Fruit fly (Drosophila melanogaster) whole organism, wandering third instar larva: ENCODE results near the gene CG33299.

ENCODE experiments used
- Abd-B ChIP-seq: fragments of >200 bp; optimal IDR thresholded peaks from 2 replicates; lab custom pipeline; 2017; ENCODE audit warnings: missing biosample characterization, missing genetic modification characterization
- CG32264 ChIP-seq: fragments of 200-800 bp; sonication (Bioruptor generic); optimal IDR thresholded peaks from 2 replicates; lab custom pipeline; 2016; ENCODE audit warnings: missing biosample characterization, missing genetic modification characterization
- CG9705 ChIP-seq: fragments of 200-800 bp; sonication (Bioruptor generic); optimal IDR thresholded peaks from 2 replicates; lab custom pipeline; 2018; ENCODE audit warnings: missing biosample characterization, mild to moderate bottlenecking, missing genetic modification characterization
- CrebA ChIP-seq: fragments of 200-800 bp; sonication (Bioruptor generic); optimal IDR thresholded peaks from 2 replicates; lab custom pipeline; 2016; ENCODE audit warnings: missing biosample characterization, mild to moderate bottlenecking, missing genetic modification characterization, borderline replicate concordance
- Dfd ChIP-seq: fragments of >200 bp; optimal IDR thresholded peaks from 2 replicates; lab custom pipeline; 2017; ENCODE audit warnings: missing biosample characterization, missing genetic modification characterization
- Dif ChIP-seq: fragments of 200-275, 200-300 bp; sonication (Bioruptor generic); optimal IDR thresholded peaks from 2 replicates; lab custom pipeline; 2018; ENCODE audit warnings: missing biosample characterization, missing genetic modification characterization; ENCODE audit not compliant: partially characterized antibody
- GATAd ChIP-seq: sonication (Bioruptor generic); optimal IDR thresholded peaks from 2 replicates; lab custom pipeline; 2016; ENCODE audit warnings: missing biosample characterization, missing genetic modification characterization
- HLH106 ChIP-seq: fragments of 200-800 bp; optimal IDR thresholded peaks from 3 replicates; lab custom pipeline; 2019; ENCODE audit warnings: missing biosample characterization, mild to moderate bottlenecking, missing genetic modification characterization, moderate library complexity
- Hnf4 ChIP-seq: fragments of 200-800 bp; sonication (Bioruptor generic); optimal IDR thresholded peaks from 2 replicates; lab custom pipeline; 2016; ENCODE audit warnings: missing biosample characterization, mild to moderate bottlenecking, missing genetic modification characterization
- Hr78 ChIP-seq: fragments of >200 bp; optimal IDR thresholded peaks from 2 replicates; lab custom pipeline; 2017; ENCODE audit warnings: missing biosample characterization, missing genetic modification characterization
- Hr83 ChIP-seq: fragments of 200-300 bp; sonication (Bioruptor generic); optimal IDR thresholded peaks from 2 replicates; lab custom pipeline; 2016; ENCODE audit warnings: missing biosample characterization, mild to moderate bottlenecking, missing genetic modification characterization, moderate library complexity; ENCODE audit not compliant: poor library complexity, severe bottlenecking
- Jra ChIP-seq: sonication (Bioruptor generic); optimal IDR thresholded peaks from 2 replicates; lab custom pipeline; 2016; ENCODE audit warnings: missing biosample characterization, missing genetic modification characterization
- Mio ChIP-seq: sonication (Bioruptor generic); optimal IDR thresholded peaks from 2 replicates; lab custom pipeline; 2016; ENCODE audit warnings: missing biosample characterization, missing genetic modification characterization
- Myc ChIP-seq: fragments of >200 bp; optimal IDR thresholded peaks from 2 replicates; lab custom pipeline; 2017
- N ChIP-seq: fragments of >200 bp; optimal IDR thresholded peaks from 2 replicates; lab custom pipeline; 2018; ENCODE audit warnings: missing biosample characterization, missing external identifiers, missing genetic modification characterization
- OdsH ChIP-seq: fragments of 200-800 bp; sonication (Bioruptor generic); optimal IDR thresholded peaks from 2 replicates; lab custom pipeline; 2016; ENCODE audit warnings: missing biosample characterization, mild to moderate bottlenecking, missing genetic modification characterization
- Rel ChIP-seq, 2 experiments: fragments of 200-800 bp; sonication (Bioruptor generic) in 1 of 2; optimal IDR thresholded peaks; 2 replicates in 1 of 2; 3 replicates in 1 of 2; lab custom pipeline; 2016 to 2019; ENCODE audit warnings: mild to moderate bottlenecking in 2 of 2, missing biosample characterization in 2 of 2, missing genetic modification characterization in 2 of 2, moderate library complexity in 1 of 2
- Sp1 ChIP-seq: fragments of 200-800 bp; sonication (Bioruptor generic); optimal IDR thresholded peaks from 3 replicates; lab custom pipeline; 2019; ENCODE audit warnings: missing biosample characterization, mild to moderate bottlenecking, missing genetic modification characterization, moderate library complexity
- Vsx2 ChIP-seq: fragments of 200-300, 225-300 bp; sonication (Bioruptor generic); optimal IDR thresholded peaks from 2 replicates; lab custom pipeline; 2018; ENCODE audit warnings: missing biosample characterization, missing genetic modification characterization; ENCODE audit not compliant: partially characterized antibody
- br ChIP-seq: fragments of 200-800 bp; sonication (Bioruptor generic); optimal IDR thresholded peaks from 2 replicates; lab custom pipeline; 2016; ENCODE audit warnings: missing biosample characterization, missing genetic modification characterization
- brk ChIP-seq: fragments of 200-800 bp; sonication (Bioruptor generic); optimal IDR thresholded peaks from 2 replicates; lab custom pipeline; 2016; ENCODE audit warnings: missing biosample characterization, mild to moderate bottlenecking, missing genetic modification characterization
- dl ChIP-seq, 2 experiments: fragments of 175-275, 200-275 bp in 1 of 2; fragments of 200-275 bp in 1 of 2; sonication (Bioruptor generic); optimal IDR thresholded peaks; lab custom pipeline; 2018; ENCODE audit warnings: mild to moderate bottlenecking in 2 of 2, missing biosample characterization in 2 of 2, missing genetic modification characterization in 2 of 2, moderate library complexity in 2 of 2; ENCODE audit not compliant: partially characterized antibody in 2 of 2, insufficient read depth in 1 of 2
- dmrt93B ChIP-seq: fragments of 200-800 bp; sonication (Bioruptor generic); optimal IDR thresholded peaks from 2 replicates; lab custom pipeline; 2018; ENCODE audit warnings: missing biosample characterization, mild to moderate bottlenecking, missing genetic modification characterization
- dsf ChIP-seq: sonication (Bioruptor generic); optimal IDR thresholded peaks from 2 replicates; lab custom pipeline; 2016; ENCODE audit warnings: missing biosample characterization, missing genetic modification characterization, borderline replicate concordance
- ey ChIP-seq: fragments of 200-800 bp; sonication (Bioruptor generic); optimal IDR thresholded peaks from 2 replicates; lab custom pipeline; 2016; ENCODE audit warnings: missing biosample characterization, missing genetic modification characterization
- foxo ChIP-seq, 2 experiments: fragments of 200-800 bp; sonication (Bioruptor generic); optimal IDR thresholded peaks; 2 replicates in 1 of 2; 3 replicates in 1 of 2; lab custom pipeline; 2016 to 2017; ENCODE audit warnings: missing biosample characterization in 2 of 2, missing genetic modification characterization in 2 of 2
- fru ChIP-seq: fragments of 200-800 bp; sonication (Bioruptor generic); optimal IDR thresholded peaks from 3 replicates; lab custom pipeline; 2016; ENCODE audit warnings: missing biosample characterization, mild to moderate bottlenecking, missing genetic modification characterization
- h ChIP-seq: fragments of 200-800 bp; sonication (Bioruptor generic); optimal IDR thresholded peaks from 3 replicates; lab custom pipeline; 2016; ENCODE audit warnings: missing biosample characterization, mild to moderate bottlenecking, missing genetic modification characterization
- jim ChIP-seq: fragments of 175-275, 200-325 bp; sonication (Bioruptor generic); optimal IDR thresholded peaks from 2 replicates; lab custom pipeline; 2016; ENCODE audit warnings: missing biosample characterization, mild to moderate bottlenecking, missing genetic modification characterization
- lola ChIP-seq: fragments of >200 bp; optimal IDR thresholded peaks from 2 replicates; lab custom pipeline; 2017; ENCODE audit warnings: missing biosample characterization, missing genetic modification characterization
- pan ChIP-seq: fragments of >200 bp; optimal IDR thresholded peaks from 2 replicates; lab custom pipeline; 2017
- psq ChIP-seq: fragments of 200-800 bp; sonication (Bioruptor generic); optimal IDR thresholded peaks from 3 replicates; lab custom pipeline; 2017; ENCODE audit warnings: missing biosample characterization, mild to moderate bottlenecking, missing genetic modification characterization, moderate library complexity
- rgr ChIP-seq: fragments of 200-800 bp; sonication (Bioruptor generic); optimal IDR thresholded peaks from 3 replicates; lab custom pipeline; 2016; ENCODE audit warnings: missing biosample characterization, mild to moderate bottlenecking, missing genetic modification characterization
- sage ChIP-seq: fragments of 200-800 bp; sonication (Bioruptor generic); optimal IDR thresholded peaks from 2 replicates; lab custom pipeline; 2016; ENCODE audit warnings: missing biosample characterization, mild to moderate bottlenecking, missing genetic modification characterization
- sv ChIP-seq: fragments of 200-800 bp; sonication (Bioruptor generic); optimal IDR thresholded peaks from 3 replicates; lab custom pipeline; 2016; ENCODE audit warnings: missing biosample characterization, missing genetic modification characterization
- tai ChIP-seq: sonication (Bioruptor generic); optimal IDR thresholded peaks from 2 replicates; lab custom pipeline; 2016; ENCODE audit warnings: missing biosample characterization, missing genetic modification characterization
- usp ChIP-seq: fragments of >200 bp; optimal IDR thresholded peaks from 2 replicates; lab custom pipeline; 2017; ENCODE audit warnings: missing biosample characterization, missing genetic modification characterization
- woc ChIP-seq: sonication (Bioruptor generic); optimal IDR thresholded peaks from 2 replicates; lab custom pipeline; 2016; ENCODE audit warnings: missing biosample characterization, mild to moderate bottlenecking, missing genetic modification characterization

CG33299 gene

dm6 chr2L:9613006-9613690, 43.3 kb upstream of the CG33299 start, which contains the start of gene Trx2:
Gene Trx2 (plus strand): TSS chr2L:9613166.
- TF ChIP-seq CG32264 (GFP tag; lab: Kevin White, UChicago) = no peak
- no peak for TF ChIP-seq tai (GFP tag; lab: Kevin White, UChicago)
- TF ChIP-seq GATAd (GFP tag; lab: Kevin White, UChicago) = no peak
- TF ChIP-seq Mio = no peak
- TF ChIP-seq Myc (lab: Kevin White, UChicago) = peak; percentile 85
- no peak for TF ChIP-seq pan (lab: Kevin White, UChicago)
- TF ChIP-seq Abd-B = no peak
- TF ChIP-seq psq (GFP tag; lab: Kevin White, UChicago) = peak; percentile 1
- no peak for TF ChIP-seq Hnf4 (GFP tag; lab: Kevin White, UChicago)
- TF ChIP-seq br (GFP tag; lab: Kevin White, UChicago) = peak; percentile 2
- TF ChIP-seq Vsx2 (GFP tag; lab: Kevin White, UChicago) = peak; percentile 84
- peak; percentile 35 for TF ChIP-seq fru (GFP tag; lab: Kevin White, UChicago)
- TF ChIP-seq brk = no peak
- no peak for TF ChIP-seq Rel (GFP tag; optimal IDR thresholded peaks at IDR 0.05; lab: Kevin White, UChicago)
- peak; percentile 59 for TF ChIP-seq Rel (tag; optimal IDR thresholded peaks at IDR 0.05; lab: Kevin White, UChicago)
- no peak for TF ChIP-seq dsf (GFP tag; lab: Kevin White, UChicago)
- TF ChIP-seq foxo (GFP tag; optimal IDR thresholded peaks at IDR 0.05; lab: Kevin White, UChicago) = peak in 1 of 2 experiments; percentile 41
- TF ChIP-seq CrebA (GFP tag; lab: Kevin White, UChicago) = no peak
- no peak for TF ChIP-seq Hr78 (GFP tag; lab: Kevin White, UChicago)
- no peak for TF ChIP-seq usp (GFP tag; lab: Kevin White, UChicago)
- no peak for TF ChIP-seq dmrt93B (GFP tag; lab: Kevin White, UChicago)
- peak; percentile 47 for TF ChIP-seq rgr (GFP tag; lab: Kevin White, UChicago)
- TF ChIP-seq Dfd = no peak
- no peak for TF ChIP-seq sv (GFP tag; lab: Kevin White, UChicago)
- peak; percentile 33 for TF ChIP-seq Sp1 (GFP tag; lab: Kevin White, UChicago)
- TF ChIP-seq lola (GFP tag; lab: Kevin White, UChicago) = no peak
- TF ChIP-seq sage (GFP tag; lab: Kevin White, UChicago) = no peak
- TF ChIP-seq Dif = peak; percentile 81
- TF ChIP-seq h (GFP tag; lab: Kevin White, UChicago) = peak; percentile 47
- no peak for TF ChIP-seq jim (GFP tag; lab: Kevin White, UChicago)
- no peak for TF ChIP-seq CG9705 (GFP tag; lab: Kevin White, UChicago)
- peak; percentile 42 for TF ChIP-seq OdsH
- peak; percentile 66 for TF ChIP-seq Jra (GFP tag; lab: Kevin White, UChicago)
- TF ChIP-seq dl (GFP tag; optimal IDR thresholded peaks at IDR 0.05; lab: Kevin White, UChicago; ENCODE audit: insufficient read depth in 1 of 2, partially characterized antibody in 2 of 2) = peak; percentile 58 to 76
- no peak for TF ChIP-seq N (GFP tag; lab: Kevin White, UChicago)
- TF ChIP-seq ey (GFP tag; lab: Kevin White, UChicago) = no peak
- no peak for TF ChIP-seq woc (GFP tag; lab: Kevin White, UChicago)
- no peak for TF ChIP-seq HLH106 (tag; lab: Kevin White, UChicago)
- peak; percentile 64 for TF ChIP-seq Hr83

- TF ChIP-seq Rel (GFP tag; optimal IDR thresholded peaks at IDR 0.05; lab: Kevin White, UChicago) = no peak
- TF ChIP-seq Rel (tag; optimal IDR thresholded peaks at IDR 0.05; lab: Kevin White, UChicago) = no peak
- TF ChIP-seq Dif = no peak
- no peak for TF ChIP-seq sage (GFP tag; lab: Kevin White, UChicago)
- TF ChIP-seq OdsH = no peak
- no peak for TF ChIP-seq br (GFP tag; lab: Kevin White, UChicago)
Measured at dm6 chr2L:9613922-9614321, 42.5 kb upstream of the CG33299 start.
